Fruit fly (Drosophila melanogaster): ENCODE results near the gene aub.
A peak's percentile ranks its signal among the peaks of the same experiment; 100 is the strongest.

aub gene

dm6 chr2L:10968009-10968383 is 33.3 kb downstream of the aub start:
- 0 out of 3 replicates have a peak, but pooled peaks have one; percentile 13 for TF ChIP-seq CG6791 (GFP tag; IDR thresholded peaks at IDR 0.05; ENCODE audit: partially characterized antibody)
- TF ChIP-seq CG31365 (tag; optimal IDR thresholded peaks at IDR 0.05), result no peak
- no peak for TF ChIP-seq chm (GFP tag; IDR thresholded peaks at IDR 0.05)
- TF ChIP-seq CG1603 (tag; optimal IDR thresholded peaks at IDR 0.05), result peak; percentile 35
- no peak for TF ChIP-seq mld (GFP tag; IDR thresholded peaks at IDR 0.05; ENCODE audit: partially characterized antibody)
- TF ChIP-seq sqz (GFP tag; optimal IDR thresholded peaks at IDR 0.05), result no peak
- no peak for TF ChIP-seq Rx (GFP tag; IDR thresholded peaks at IDR 0.05)
- TF ChIP-seq trem (tag; optimal IDR thresholded peaks at IDR 0.05), result peak; percentile 48
- TF ChIP-seq CG14710 (tag; optimal IDR thresholded peaks at IDR 0.05), result peak; percentile 17
- TF ChIP-seq CG9797 (GFP tag; optimal IDR thresholded peaks at IDR 0.05), result peak; percentile 68
- TF ChIP-seq Lhr (GFP tag; optimal IDR thresholded peaks at IDR 0.05), result no peak
- no peak for TF ChIP-seq CG18262 (tag; optimal IDR thresholded peaks at IDR 0.05)
- no peak for TF ChIP-seq sens (GFP tag)
- TF ChIP-seq CG2712 (tag; optimal IDR thresholded peaks at IDR 0.05), result peak; percentile 3
- TF ChIP-seq Sry-β (GFP tag; optimal IDR thresholded peaks at IDR 0.05), result no peak
- peak; percentile 75 for TF ChIP-seq Dp (GFP tag; optimal IDR thresholded peaks at IDR 0.05)
- TF ChIP-seq zfh2 (GFP tag; optimal IDR thresholded peaks at IDR 0.05), result no peak
- TF ChIP-seq sisA (GFP tag; IDR thresholded peaks at IDR 0.05), result no peak
- no peak for TF ChIP-seq CG4282 (GFP tag; optimal IDR thresholded peaks at IDR 0.05)
- TF ChIP-seq maf-S (GFP tag; optimal IDR thresholded peaks at IDR 0.05), result no peak
- peak; percentile 79 for TF ChIP-seq YL-1 (GFP tag; optimal IDR thresholded peaks at IDR 0.05)
- no peak for TF ChIP-seq HmgD (GFP tag; optimal IDR thresholded peaks at IDR 0.05)
- TF ChIP-seq org-1 (GFP tag; optimal IDR thresholded peaks at IDR 0.05), result no peak
- TF ChIP-seq hbn (GFP tag; IDR thresholded peaks at IDR 0.05; ENCODE audit: partially characterized antibody), result 0 out of 2 replicates have a peak, but pooled peaks have one; percentile 11
- peak; percentile 8; the same call in 1 of the 2 replicates for TF ChIP-seq vvl (GFP tag; IDR thresholded peaks at IDR 0.05)
- TF ChIP-seq CG13287 (GFP tag; IDR thresholded peaks at IDR 0.05; ENCODE audit: partially characterized antibody), result peak; percentile 28; the same call in 1 of the 2 replicates
- TF ChIP-seq Kr (GFP tag; optimal IDR thresholded peaks at IDR 0.05), result no peak
- TF ChIP-seq pzg (GFP tag; optimal IDR thresholded peaks at IDR 0.05), result peak; percentile 59
- TF ChIP-seq CG4617 (GFP tag; optimal IDR thresholded peaks at IDR 0.05; ENCODE audit: borderline replicate concordance), result peak; percentile 31
- no peak for TF ChIP-seq Scr (GFP tag; IDR thresholded peaks at IDR 0.05; ENCODE audit: partially characterized antibody)
- TF ChIP-seq gfzf (GFP tag; optimal IDR thresholded peaks at IDR 0.05), result peak; percentile 80
- no peak for TF ChIP-seq nom (GFP tag; optimal IDR thresholded peaks at IDR 0.05)
- TF ChIP-seq CG7839 (tag; optimal IDR thresholded peaks at IDR 0.05), result no peak
- no peak for TF ChIP-seq CG33557 (GFP tag; optimal IDR thresholded peaks at IDR 0.05)
- TF ChIP-seq CG3847 (GFP tag; IDR thresholded peaks at IDR 0.05), result 0 out of 2 replicates have a peak, but pooled peaks have one; percentile 29
- no peak for TF ChIP-seq tio (GFP tag; optimal IDR thresholded peaks at IDR 0.05)
- peak; percentile 81 for TF ChIP-seq stwl (tag; optimal IDR thresholded peaks at IDR 0.05)
- TF ChIP-seq zen2 (GFP tag; IDR thresholded peaks at IDR 0.05; ENCODE audit: partially characterized antibody), result no peak
- TF ChIP-seq CG34422 (GFP tag; IDR thresholded peaks at IDR 0.05), result peak; percentile 7; the same call in 1 of the 3 replicates
- TF ChIP-seq CG17829 (tag; optimal IDR thresholded peaks at IDR 0.05), result no peak
- peak; percentile 41 for TF ChIP-seq CG10267 (tag; optimal IDR thresholded peaks at IDR 0.05)
- peak; percentile 19; the same call in 1 of the 3 replicates for TF ChIP-seq CG34224 (GFP tag; IDR thresholded peaks at IDR 0.05; ENCODE audit: partially characterized antibody)
- no peak for TF ChIP-seq Atf6 (GFP tag; IDR thresholded peaks at IDR 0.05)
- TF ChIP-seq row (GFP tag; IDR thresholded peaks at IDR 0.05), result peak; percentile 6; the same call in 1 of the 3 replicates
- TF ChIP-seq croc (GFP tag; conservative IDR thresholded peaks at IDR 0.05), result no peak
- TF ChIP-seq nerfin-1 (tag; optimal IDR thresholded peaks at IDR 0.05), result no peak
- no peak for TF ChIP-seq NC2α (GFP tag; optimal IDR thresholded peaks at IDR 0.05)
- peak; percentile 35; the same call in 1 of the 2 replicates for TF ChIP-seq MBD-R2 (GFP tag; IDR thresholded peaks at IDR 0.05)
- no peak for TF ChIP-seq CG12299 (tag; optimal IDR thresholded peaks at IDR 0.05)
- no peak for TF ChIP-seq sug (tag; optimal IDR thresholded peaks at IDR 0.05)

Data from whole organism, embryonic.